Fruit fly (Drosophila melanogaster) whole organism, adult: ENCODE measurements around the gene lin-28.

ENCODE experiments used
- CG11617 ChIP-seq: fragments of 200-800 bp; sonication (Bioruptor generic); optimal IDR thresholded peaks from 2 replicates; lab custom pipeline; 2017; ENCODE audit warnings: mild to moderate bottlenecking, missing biosample characterization, missing genetic modification reagents, missing genetic modification characterization
- CG12768 ChIP-seq: fragments of 200-800 bp; sonication (Bioruptor generic); optimal IDR thresholded peaks from 2 replicates; lab custom pipeline; 2017; ENCODE audit warnings: missing biosample characterization, missing genetic modification characterization, mild to moderate bottlenecking, moderate library complexity, missing genetic modification reagents
- CG7045 ChIP-seq: fragments of 200-800 bp; sonication (Bioruptor generic); optimal IDR thresholded peaks from 2 replicates; lab custom pipeline; 2017; ENCODE audit warnings: missing biosample characterization, mild to moderate bottlenecking, missing genetic modification characterization
- kay ChIP-seq: fragments of 200-800 bp; sonication (Bioruptor generic); peaks from one replicate; lab custom pipeline; 2016; ENCODE audit warnings: missing biosample characterization, missing genetic modification characterization, borderline replicate concordance
- ovo ChIP-seq: fragments of 200-800 bp; sonication (Bioruptor generic); optimal IDR thresholded peaks from 2 replicates; lab custom pipeline; 2016; ENCODE audit warnings: missing biosample characterization, missing genetic modification characterization

DNA sequence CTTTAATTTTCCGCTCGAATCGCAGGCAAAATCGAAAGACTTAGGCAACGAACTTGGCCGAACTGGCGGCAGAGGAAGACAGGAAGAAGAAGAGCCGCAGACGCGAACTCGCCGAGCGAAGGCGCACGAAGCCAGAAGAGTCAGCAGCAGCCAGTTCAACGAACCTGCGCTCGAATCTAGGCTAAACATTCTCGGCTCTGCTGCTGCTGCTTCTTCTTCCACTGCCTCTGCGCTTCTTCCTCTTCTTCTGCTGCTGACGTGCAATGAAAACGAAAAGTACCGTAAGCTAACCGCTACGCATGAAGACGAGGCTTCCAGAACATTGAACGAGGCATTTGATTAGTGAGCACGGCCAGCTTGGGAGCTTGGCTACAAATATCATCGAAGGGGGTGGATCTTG, 38.0 kb upstream of the lin-28 start:
- no peak for TF ChIP-seq kay
- no peak for TF ChIP-seq ovo (GFP tag; lab: Kevin White, UChicago)
- no peak for TF ChIP-seq CG11617 (GFP tag; lab: Kevin White, UChicago)
- TF ChIP-seq CG12768 (GFP tag; lab: Kevin White, UChicago): no peak
- no peak for TF ChIP-seq CG7045 (GFP tag; lab: Kevin White, UChicago)
